Worm (Caenorhabditis elegans): ENCODE results near the gene F54B11.11.
A peak's percentile ranks its signal among the peaks of the same experiment; 100 is the strongest.

The F54B11.11 gene

DNA sequence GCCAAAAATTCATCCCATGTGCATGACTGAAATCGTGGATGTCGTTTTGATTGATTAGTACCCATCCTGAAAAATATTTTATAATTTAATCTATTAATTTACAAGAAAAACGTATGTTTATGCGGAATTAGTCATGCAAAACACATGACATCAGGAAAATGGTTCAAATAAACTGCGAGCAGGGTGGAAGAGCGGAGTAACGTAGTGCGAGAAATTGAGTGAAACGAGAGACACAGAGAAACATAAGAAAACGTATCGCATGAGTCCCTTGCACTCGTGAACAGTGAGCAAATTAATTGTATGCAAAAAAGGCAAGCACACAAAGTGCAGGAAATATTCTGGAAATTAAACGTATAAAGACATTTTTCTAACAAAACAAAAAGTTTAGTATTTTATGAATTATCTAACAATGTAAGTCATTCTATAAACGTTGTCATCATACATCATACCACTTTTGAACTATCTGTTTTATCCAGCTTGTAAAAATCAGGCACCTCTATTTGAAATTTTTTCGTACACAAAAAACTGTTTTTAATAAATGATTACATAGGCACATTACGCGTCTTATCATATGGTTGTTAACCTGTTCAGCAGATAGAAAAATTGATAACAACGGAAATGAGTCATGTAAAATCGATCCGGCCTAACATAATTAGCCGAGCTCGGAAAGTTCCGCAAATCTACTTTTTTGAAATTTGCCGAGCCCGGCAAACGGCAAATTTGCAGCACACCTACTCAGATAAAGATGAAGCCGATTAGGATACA, 17.6 kb downstream of the F54B11.11 start, which contains the start of gene F54B11.5 (continued):
- TF ChIP-seq ces-1 (GFP tag; optimal IDR thresholded peaks at IDR 0.05) (no peak), F16B12.6 (tag; optimal IDR thresholded peaks at IDR 0.05) (no peak), nhr-20 (tag; optimal IDR thresholded peaks at IDR 0.05) (peak; percentile 47), nhr-76 (tag; optimal IDR thresholded peaks at IDR 0.05) (no peak), isw-1 (GFP tag; IDR thresholded peaks at IDR 0.05) (peak; percentile 15; the same call in 1 of the 2 replicates), nhr-12 (tag; optimal IDR thresholded peaks at IDR 0.05) (no peak), ama-1 (optimal IDR thresholded peaks at IDR 0.05) (no peak), nhr-85 (tag) (no peak), tlp-1 (tag; optimal IDR thresholded peaks at IDR 0.05) (no peak), unc-86 (tag; optimal IDR thresholded peaks at IDR 0.05) (peak; percentile 11), lin-39 (tag; optimal IDR thresholded peaks at IDR 0.05) (no peak), C34B4.2 (tag; optimal IDR thresholded peaks at IDR 0.05) (no peak), ceh-8 (GFP tag; optimal IDR thresholded peaks at IDR 0.05) (peak; percentile 58), mab-9 (GFP tag; IDR thresholded peaks at IDR 0.05) (no peak), tbx-2 (tag; optimal IDR thresholded peaks at IDR 0.05) (peak; percentile 46), sox-4 (tag; optimal IDR thresholded peaks at IDR 0.05) (peak; percentile 2), fkh-8 (tag; optimal IDR thresholded peaks at IDR 0.05) (peak; percentile 75), lin-14 (GFP tag; optimal IDR thresholded peaks at IDR 0.05) (peak; percentile 74), rnt-1 (tag; optimal IDR thresholded peaks at IDR 0.05) (peak; percentile 43), fos-1 (tag; optimal IDR thresholded peaks at IDR 0.05) (peak; percentile 18), zip-4 (GFP tag; optimal IDR thresholded peaks at IDR 0.05) (no peak), C04F5.9 (tag; optimal IDR thresholded peaks at IDR 0.05) (no peak), elt-3 (tag; optimal IDR thresholded peaks at IDR 0.05) (peak in 1 of 6 experiments; percentile 10), unc-62 (GFP tag; optimal IDR thresholded peaks at IDR 0.05) (no peak), pag-3 (tag; optimal IDR thresholded peaks at IDR 0.05; ENCODE audit: borderline replicate concordance, insufficient read depth) (no peak), hpl-2 (GFP tag; optimal IDR thresholded peaks at IDR 0.05) (no peak), ztf-11 (tag; optimal IDR thresholded peaks at IDR 0.05) (no peak), unc-30 (tag; optimal IDR thresholded peaks at IDR 0.05) (no peak), lir-3 (tag; optimal IDR thresholded peaks at IDR 0.05; ENCODE audit: poor library complexity) (no peak), pqm-1 (tag; optimal IDR thresholded peaks at IDR 0.05) (no peak), ceh-90 (tag; optimal IDR thresholded peaks at IDR 0.05) (no peak), ceh-63 (GFP tag; optimal IDR thresholded peaks at IDR 0.05) (no peak), unc-130 (tag; optimal IDR thresholded peaks at IDR 0.05) (peak; percentile 15)

DNA sequence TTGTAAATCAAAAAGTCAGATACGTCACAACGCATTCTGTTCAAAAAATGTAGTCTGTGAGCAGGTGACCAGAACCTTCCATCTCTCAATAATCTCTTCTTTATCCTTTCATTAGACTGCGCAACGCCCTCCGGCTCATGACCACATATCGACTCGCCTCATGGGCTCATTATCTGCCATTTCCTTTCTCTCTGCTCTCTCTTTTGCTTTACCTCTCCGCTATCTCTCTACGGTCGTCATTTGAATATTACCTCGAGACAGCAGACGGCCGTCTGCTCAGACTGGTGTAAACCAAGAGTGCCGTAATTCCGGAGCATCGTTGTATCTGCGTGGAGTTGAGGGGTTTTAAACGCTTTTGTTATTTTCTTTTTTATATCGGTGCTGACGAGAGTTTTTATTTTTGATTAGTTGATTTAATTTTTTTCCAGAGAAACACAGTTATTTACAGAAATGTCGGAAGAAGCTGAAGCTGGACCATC, 19.5 kb downstream of the F54B11.11 start, which contains the start of gene bra-1:
bra-1 (plus strand) TSS at position 429 of the 479 bp plus-strand sequence.
- TF ChIP-seq fkh-4 (tag; optimal IDR thresholded peaks at IDR 0.05; ENCODE audit: borderline replicate concordance) (peak; percentile 10), snu-23 (GFP tag; optimal IDR thresholded peaks at IDR 0.05) (peak; percentile 69), vab-15 (tag; optimal IDR thresholded peaks at IDR 0.05) (peak; percentile 18), ztf-4 (tag; optimal IDR thresholded peaks at IDR 0.05) (peak; percentile 29), sox-4 (tag; optimal IDR thresholded peaks at IDR 0.05) (peak; percentile 68), unc-98 (GFP tag; IDR thresholded peaks at IDR 0.05) (no peak), ets-5 (GFP tag; IDR thresholded peaks at IDR 0.05) (no peak), pax-3 (tag; optimal IDR thresholded peaks at IDR 0.05) (peak; percentile 72), nhr-19 (GFP tag; conservative IDR thresholded peaks at IDR 0.05) (peak; percentile 12; the same call in 1 of the 2 replicates), C16A3.4 (tag; optimal IDR thresholded peaks at IDR 0.05) (peak; percentile 52), mab-9 (GFP tag; IDR thresholded peaks at IDR 0.05) (no peak), fos-1 (tag; optimal IDR thresholded peaks at IDR 0.05) (peak; percentile 50), nhr-71 (tag; optimal IDR thresholded peaks at IDR 0.05) (peak; percentile 83), unc-86 (tag; optimal IDR thresholded peaks at IDR 0.05) (peak; percentile 75), jun-1 (tag; optimal IDR thresholded peaks at IDR 0.05) (peak; percentile 60), mep-1 (tag; optimal IDR thresholded peaks at IDR 0.05) (peak; percentile 60), blmp-1 (tag; optimal IDR thresholded peaks at IDR 0.05) (peak; percentile 15), tlp-1 (tag; optimal IDR thresholded peaks at IDR 0.05) (no peak), tbx-2 (tag; optimal IDR thresholded peaks at IDR 0.05) (peak; percentile 69), ztf-11 (tag; optimal IDR thresholded peaks at IDR 0.05) (peak in 1 of 2 experiments; percentile 42), nhr-237 (tag; optimal IDR thresholded peaks at IDR 0.05) (no peak), skn-1 (tag; optimal IDR thresholded peaks at IDR 0.05) (peak; percentile 27), nhr-20 (tag; optimal IDR thresholded peaks at IDR 0.05) (peak; percentile 72), ceh-82 (tag; optimal IDR thresholded peaks at IDR 0.05) (peak in 1 of 3 experiments; percentile 68), irx-1 (tag; optimal IDR thresholded peaks at IDR 0.05) (peak; percentile 33), lin-35 (GFP tag; optimal IDR thresholded peaks at IDR 0.05) (peak; percentile 47 to 52)
